Fruit fly (Drosophila melanogaster) whole organism, pupa: ENCODE data around the gene Meltrin.

ENCODE experiments used
- CG10348 ChIP-seq: fragments of 200-800 bp; sonication (Bioruptor generic); IDR thresholded peaks from 2 replicates; pipeline ENCODE4 v1.3.6; 2022; ENCODE audit warnings: missing biosample characterization, missing genetic modification characterization
- CG12605 ChIP-seq: fragments of 200-800 bp; sonication (Bioruptor generic); IDR thresholded peaks from 2 replicates; pipeline ENCODE4 v1.3.6; 2022; ENCODE audit warnings: missing biosample characterization, missing genetic modification characterization
- CG13204 ChIP-seq: fragments of 200-800 bp; sonication (Bioruptor generic); optimal IDR thresholded peaks from 2 replicates; lab custom pipeline; 2018; ENCODE audit warnings: missing biosample characterization, mild to moderate bottlenecking, missing genetic modification characterization, moderate library complexity
- CG14655 ChIP-seq: fragments of 200-800 bp; sonication (Bioruptor generic); optimal IDR thresholded peaks from 3 replicates; lab custom pipeline; 2017; ENCODE audit warnings: mild to moderate bottlenecking, missing biosample characterization, missing genetic modification reagents, missing genetic modification characterization
- CG15710 ChIP-seq: fragments of 200-800 bp; sonication (Bioruptor generic); optimal IDR thresholded peaks from 2 replicates; lab custom pipeline; 2018; ENCODE audit warnings: missing biosample characterization, mild to moderate bottlenecking, missing genetic modification characterization, moderate library complexity
- CG34367 ChIP-seq: fragments of 200-800 bp; sonication (Bioruptor generic); optimal IDR thresholded peaks from 2 replicates; lab custom pipeline; 2018; ENCODE audit warnings: missing biosample characterization, mild to moderate bottlenecking, missing genetic modification characterization
- CG8159 ChIP-seq: fragments of 200-800 bp; sonication (Bioruptor generic); optimal IDR thresholded peaks from 3 replicates; lab custom pipeline; 2018; ENCODE audit warnings: missing biosample characterization, mild to moderate bottlenecking, missing genetic modification characterization, moderate library complexity
- CG8301 ChIP-seq: fragments of 200-800 bp; sonication (Bioruptor generic); optimal IDR thresholded peaks from 2 replicates; lab custom pipeline; 2018; ENCODE audit warnings: missing biosample characterization, mild to moderate bottlenecking, missing genetic modification characterization
- EcR ChIP-seq: fragments of 200-800 bp; sonication (Bioruptor generic); optimal IDR thresholded peaks from 3 replicates; lab custom pipeline; 2019; ENCODE audit warnings: missing biosample characterization, missing genetic modification characterization, mild to moderate bottlenecking, moderate library complexity, missing genetic modification reagents
- Pif1A ChIP-seq: fragments of 200-800 bp; sonication (Bioruptor generic); optimal IDR thresholded peaks from 3 replicates; lab custom pipeline; 2016; ENCODE audit warnings: missing biosample characterization, missing genetic modification characterization
- Pif1B ChIP-seq: fragments of 200-800 bp; sonication (Bioruptor generic); optimal IDR thresholded peaks from 3 replicates; lab custom pipeline; 2016; ENCODE audit warnings: missing biosample characterization, missing genetic modification characterization
- Snoo ChIP-seq: fragments of 200-800 bp; sonication (Bioruptor generic); optimal IDR thresholded peaks from 3 replicates; lab custom pipeline; 2017; ENCODE audit warnings: missing biosample characterization, mild to moderate bottlenecking, missing genetic modification characterization, inconsistent platforms
- rn ChIP-seq: fragments of 200-800 bp; sonication (Bioruptor generic); IDR thresholded peaks from 2 replicates; pipeline ENCODE4 v1.3.6; 2022; ENCODE audit warnings: missing biosample characterization, missing genetic modification characterization

DNA sequence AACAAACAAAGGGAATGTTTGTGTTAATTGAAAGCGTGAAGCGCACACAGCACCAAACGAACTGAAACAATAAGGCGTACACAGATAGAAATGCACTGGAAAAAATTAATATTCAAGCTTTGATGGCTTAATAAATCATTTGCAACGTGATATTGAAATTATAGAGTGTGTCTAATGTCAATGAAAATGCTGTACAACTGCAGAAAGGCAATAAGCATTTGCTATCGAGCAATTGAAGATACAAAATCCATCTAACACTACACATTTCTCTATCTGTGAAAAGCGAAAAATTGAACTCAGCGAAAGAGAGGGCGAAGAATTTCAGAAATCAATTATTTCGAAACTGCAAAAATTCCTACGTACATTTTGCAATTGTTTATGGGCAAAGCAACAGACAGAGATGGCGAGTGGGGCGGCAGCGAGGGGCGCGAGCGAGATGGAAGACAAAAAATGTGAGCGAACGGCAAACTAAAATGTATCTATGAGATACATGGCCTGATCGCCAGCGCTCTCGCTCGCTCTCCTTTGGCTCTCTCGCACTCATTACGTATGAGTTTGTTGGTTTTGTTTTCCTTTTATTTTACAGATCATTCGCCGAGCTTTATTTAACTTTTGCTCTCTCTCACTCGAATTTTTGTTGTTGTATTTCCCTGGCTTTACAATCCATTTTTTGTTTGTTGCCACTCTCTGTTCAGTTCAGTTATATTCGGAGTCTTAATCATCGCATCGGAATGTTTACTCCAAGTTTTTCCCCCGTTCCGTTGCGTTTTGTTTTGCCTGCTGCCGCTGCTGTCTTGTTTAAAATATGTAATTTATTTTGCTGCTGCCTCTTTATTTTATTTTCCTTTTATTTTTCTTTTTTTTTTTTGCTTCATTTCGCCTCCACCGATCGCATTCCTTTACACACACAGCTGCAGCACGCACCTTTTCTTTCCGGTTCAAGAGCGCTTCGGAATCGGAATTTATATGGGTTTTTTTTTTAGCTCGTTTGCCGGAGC lies 25.1 kb upstream of the Meltrin start:
- TF ChIP-seq CG12605 (GFP tag; lab: Robert Waterston, UW): no peak; the same call in 1 of the 2 replicates
- no peak for TF ChIP-seq CG13204 (GFP tag; lab: Kevin White, UChicago)
- TF ChIP-seq CG34367 (tag; lab: Kevin White, UChicago): peak; percentile 14
- peak; percentile 66 for TF ChIP-seq EcR (GFP tag; lab: Kevin White, UChicago)
- TF ChIP-seq CG14655 (GFP tag; lab: Kevin White, UChicago): peak; percentile 70
- TF ChIP-seq CG10348 (GFP tag; lab: Robert Waterston, UW): no peak
- peak; percentile 36 for TF ChIP-seq Snoo (tag; lab: Kevin White, UChicago)
- peak; percentile 59 for TF ChIP-seq Pif1B (GFP tag; lab: Kevin White, UChicago)
- peak; percentile 58 for TF ChIP-seq CG8159 (tag; lab: Kevin White, UChicago)
- peak; percentile 19 for TF ChIP-seq CG15710 (tag; lab: Kevin White, UChicago)
- peak; percentile 58 for TF ChIP-seq Pif1A
- peak; percentile 20; the same call in 1 of the 2 replicates for TF ChIP-seq rn (GFP tag; lab: Robert Waterston, UW)
- peak; percentile 70 for TF ChIP-seq CG8301 (tag; lab: Kevin White, UChicago)
